Fruit fly (Drosophila melanogaster): ENCODE measurements around the gene CG43861.

- no peak for TF ChIP-seq h (optimal IDR thresholded peaks at IDR 0.05)
- TF ChIP-seq Sin3A (optimal IDR thresholded peaks at IDR 0.05), result no peak
- no peak for TF ChIP-seq Myc (optimal IDR thresholded peaks at IDR 0.05)
- TF ChIP-seq psq (optimal IDR thresholded peaks at IDR 0.05), result no peak
- no peak for TF ChIP-seq ttk (optimal IDR thresholded peaks at IDR 0.05)
Observed at dm6 chr2L:19951543-19952163, 65.4 kb downstream of the CG43861 start.

Data from Kc167 (cell line).